Worm (Caenorhabditis elegans) whole organism, midembryonic: ENCODE measurements around the gene nlp-57.

ENCODE experiments used
- cog-1 ChIP-seq: sonication (generic microtip); optimal IDR thresholded peaks from 2 replicates; lab custom pipeline; 2016; ENCODE audit warnings: missing genetic modification characterization, missing compliant biosample characterization
- med-1 ChIP-seq: sonication (generic microtip); optimal IDR thresholded peaks from 2 replicates; lab custom pipeline; 2017; ENCODE audit warnings: missing genetic modification characterization, mild to moderate bottlenecking, missing compliant biosample characterization, antibody characterized with exemption, missing genetic modification reagents; ENCODE audit not compliant: insufficient read depth
- ztf-23 ChIP-seq: fragments of 200-800 bp; sonication (Bioruptor generic); IDR thresholded peaks from 2 replicates; pipeline ENCODE4 v1.3.6; 2022; ENCODE audit warnings: missing genetic modification reagents, missing genetic modification characterization, missing compliant biosample characterization
- ztf-29 ChIP-seq: fragments of 200-800 bp; sonication (Bioruptor generic); IDR thresholded peaks from 2 replicates; pipeline ENCODE4 v1.3.6; 2022; ENCODE audit warnings: missing genetic modification reagents, missing genetic modification characterization, missing compliant biosample characterization

DNA sequence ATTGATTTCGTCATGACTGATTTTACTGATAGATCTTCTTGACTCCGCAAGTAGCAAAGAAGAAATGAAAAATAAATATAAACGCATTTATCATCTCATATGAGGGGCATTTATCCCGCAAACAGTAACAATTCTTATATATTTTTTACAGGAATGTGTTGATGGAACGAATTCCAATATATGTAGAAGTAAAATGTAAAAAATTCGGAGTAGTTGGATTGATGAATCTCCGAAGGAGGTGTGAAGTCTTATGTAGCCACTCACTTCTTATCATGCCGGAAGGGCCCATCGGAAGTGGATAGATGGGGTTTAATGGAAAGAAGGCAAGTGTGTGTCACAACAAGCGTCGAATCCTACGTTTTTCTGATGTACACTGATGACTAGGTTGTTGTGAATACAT is 20.9 kb downstream of the nlp-57 start, which contains the start of gene gcy-9:
- TF ChIP-seq med-1 (GFP tag; lab: Kevin White, UChicago), result no peak
- no peak for TF ChIP-seq ztf-29 (GFP tag; lab: Robert Waterston, UW)
- no peak for TF ChIP-seq cog-1 (tag; lab: Kevin White, UChicago)
- TF ChIP-seq ztf-23 (GFP tag; lab: Robert Waterston, UW), result no peak
